Worm (Caenorhabditis elegans) whole organism, L3 larva: ENCODE results near the gene pmt-1.

Experiments used
- ZK546.5 ChIP-seq: sonication (generic microtip); optimal IDR thresholded peaks from 2 replicates; lab custom pipeline; 2017; ENCODE audit warnings: missing biosample characterization, missing genetic modification characterization
- daf-12 ChIP-seq: fragments of 150-350 bp; optimal IDR thresholded peaks from 2 replicates; lab custom pipeline; 2014; ENCODE audit warnings: missing biosample characterization, missing genetic modification reagents, missing genetic modification characterization
- egl-27 ChIP-seq: sonication (generic microtip); optimal IDR thresholded peaks from 4 replicates; lab custom pipeline; 2017; ENCODE audit warnings: missing biosample characterization, missing genetic modification reagents, missing genetic modification characterization
- egl-5 ChIP-seq: fragments of 150-350 bp; optimal IDR thresholded peaks from 2 replicates; lab custom pipeline; 2017; ENCODE audit warnings: missing biosample characterization, missing genetic modification reagents, missing genetic modification characterization, inconsistent platforms
- elt-2 ChIP-seq: sonication (generic microtip); optimal IDR thresholded peaks from 2 replicates; lab custom pipeline; 2016; ENCODE audit warnings: missing genetic modification reagents, mild to moderate bottlenecking, missing genetic modification characterization, missing compliant biosample characterization
- eor-1 ChIP-seq, 2 experiments: fragments of 150-350 bp; optimal IDR thresholded peaks; 2 replicates each; lab custom pipeline; 2014 to 2018; ENCODE audit warnings: missing biosample characterization in 2 of 2, missing genetic modification characterization in 2 of 2
- fkh-10 ChIP-seq: sonication (generic microtip); optimal IDR thresholded peaks from 2 replicates; lab custom pipeline; 2017; ENCODE audit warnings: missing biosample characterization, missing genetic modification reagents, missing genetic modification characterization
- fkh-2 ChIP-seq: fragments of 150-350 bp; optimal IDR thresholded peaks from 2 replicates; lab custom pipeline; 2014; ENCODE audit warnings: missing biosample characterization, missing genetic modification reagents, missing genetic modification characterization
- fos-1 ChIP-seq: fragments of 150-350 bp; optimal IDR thresholded peaks from 2 replicates; lab custom pipeline; 2014; ENCODE audit warnings: missing biosample characterization, missing genetic modification characterization
- hmg-11 ChIP-seq: sonication (generic microtip); optimal IDR thresholded peaks from 2 replicates; lab custom pipeline; 2016; ENCODE audit warnings: missing genetic modification characterization, missing compliant biosample characterization
- lin-15B ChIP-seq: fragments of 150-350 bp; optimal IDR thresholded peaks from 2 replicates; lab custom pipeline; 2014; ENCODE audit warnings: missing biosample characterization, missing genetic modification characterization
- lin-39 ChIP-seq: fragments of 150-350 bp; optimal IDR thresholded peaks from 2 replicates; lab custom pipeline; 2018; ENCODE audit warnings: missing biosample characterization, missing genetic modification reagents, missing genetic modification characterization
- lsy-12 ChIP-seq: sonication (generic microtip); optimal IDR thresholded peaks from 2 replicates; lab custom pipeline; 2016; ENCODE audit warnings: mild to moderate bottlenecking, missing genetic modification characterization, missing compliant biosample characterization
- nfya-1 ChIP-seq: sonication (generic microtip); optimal IDR thresholded peaks from 2 replicates; lab custom pipeline; 2017; ENCODE audit warnings: missing genetic modification characterization, mild to moderate bottlenecking, missing compliant biosample characterization, antibody characterized with exemption, moderate library complexity; ENCODE audit not compliant: insufficient read depth
- nhr-23 ChIP-seq: fragments of 150-350 bp; optimal IDR thresholded peaks from 2 replicates; lab custom pipeline; 2014; ENCODE audit warnings: missing biosample characterization, missing genetic modification reagents, missing genetic modification characterization
- nhr-237 ChIP-seq: fragments of 150-350 bp; optimal IDR thresholded peaks from 2 replicates; lab custom pipeline; 2014; ENCODE audit warnings: missing biosample characterization, missing genetic modification characterization
- nhr-25 ChIP-seq: sonication (generic microtip); optimal IDR thresholded peaks from 2 replicates; lab custom pipeline; 2017; ENCODE audit warnings: missing biosample characterization, missing genetic modification characterization
- nhr-28 ChIP-seq: fragments of 150-350 bp; optimal IDR thresholded peaks from 2 replicates; lab custom pipeline; 2014; ENCODE audit warnings: missing biosample characterization, missing genetic modification characterization
- nhr-76 ChIP-seq: fragments of 150-350 bp; sonication (generic microtip); optimal IDR thresholded peaks from 5 replicates; lab custom pipeline; 2014; ENCODE audit warnings: missing biosample characterization, missing genetic modification characterization
- pha-4 ChIP-seq: fragments of 150-350 bp; optimal IDR thresholded peaks from 2 replicates; lab custom pipeline; 2014; ENCODE audit warnings: missing biosample characterization, missing genetic modification reagents, missing genetic modification characterization
- pqm-1 ChIP-seq: fragments of 150-350 bp; optimal IDR thresholded peaks from 2 replicates; lab custom pipeline; 2017; ENCODE audit warnings: missing biosample characterization, missing genetic modification characterization, inconsistent platforms
- sea-2 ChIP-seq: fragments of 150-350 bp; sonication (generic microtip); optimal IDR thresholded peaks from 4 replicates; lab custom pipeline; 2014; ENCODE audit warnings: missing biosample characterization, missing genetic modification reagents, missing genetic modification characterization
- skn-1 ChIP-seq: fragments of 150-350 bp; optimal IDR thresholded peaks from 2 replicates; lab custom pipeline; 2014; ENCODE audit warnings: missing biosample characterization, missing genetic modification characterization
- snpc-4 ChIP-seq: fragments of 150-350 bp; optimal IDR thresholded peaks from 2 replicates; lab custom pipeline; 2014; ENCODE audit warnings: missing biosample characterization, missing genetic modification characterization
- unc-39 ChIP-seq: sonication (generic microtip); optimal IDR thresholded peaks from 4 replicates; lab custom pipeline; 2017; ENCODE audit warnings: missing biosample characterization, missing genetic modification characterization
- unc-62 ChIP-seq: fragments of 150-350 bp; sonication (generic microtip); optimal IDR thresholded peaks from 4 replicates; lab custom pipeline; 2014; ENCODE audit warnings: missing biosample characterization, missing genetic modification reagents, missing genetic modification characterization
- zag-1 ChIP-seq: fragments of 150-350 bp; optimal IDR thresholded peaks from 2 replicates; lab custom pipeline; 2014; ENCODE audit warnings: missing biosample characterization, missing genetic modification characterization
- ztf-11 ChIP-seq: fragments of 150-350 bp; optimal IDR thresholded peaks from 2 replicates; lab custom pipeline; 2014; ENCODE audit warnings: missing biosample characterization, missing genetic modification characterization
- ztf-4 ChIP-seq: fragments of 150-350 bp; optimal IDR thresholded peaks from 2 replicates; lab custom pipeline; 2014; ENCODE audit warnings: missing biosample characterization, missing genetic modification characterization

The pmt-1 gene

DNA sequence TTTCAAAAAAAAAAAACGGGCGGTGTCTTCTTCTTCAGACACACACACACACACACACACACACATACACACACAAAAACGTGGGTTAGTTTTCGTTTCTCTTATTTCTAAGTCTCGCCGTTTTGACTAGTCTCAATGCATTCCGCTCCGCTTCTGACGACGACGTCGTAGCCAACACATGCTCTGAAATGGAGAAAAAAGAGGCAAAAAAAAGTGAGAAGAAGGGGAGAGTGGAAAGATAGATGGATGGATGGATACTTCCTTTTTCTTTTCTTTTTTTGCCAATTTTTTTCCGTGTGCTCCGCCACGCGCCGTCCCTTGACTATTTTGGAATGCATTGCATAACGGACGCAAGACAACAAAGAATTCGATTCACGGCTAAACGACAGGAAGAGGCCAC lies 5.6 kb downstream of the pmt-1 start:
- TF ChIP-seq egl-27 (tag; lab: Kevin White, UChicago) (no peak), lin-39 (peak; percentile 63), hmg-11 (tag; lab: Kevin White, UChicago) (peak; percentile 30), fkh-10 (GFP tag; lab: Kevin White, UChicago) (peak; percentile 57), nfya-1 (tag; lab: Kevin White, UChicago) (peak; percentile 57)

DNA sequence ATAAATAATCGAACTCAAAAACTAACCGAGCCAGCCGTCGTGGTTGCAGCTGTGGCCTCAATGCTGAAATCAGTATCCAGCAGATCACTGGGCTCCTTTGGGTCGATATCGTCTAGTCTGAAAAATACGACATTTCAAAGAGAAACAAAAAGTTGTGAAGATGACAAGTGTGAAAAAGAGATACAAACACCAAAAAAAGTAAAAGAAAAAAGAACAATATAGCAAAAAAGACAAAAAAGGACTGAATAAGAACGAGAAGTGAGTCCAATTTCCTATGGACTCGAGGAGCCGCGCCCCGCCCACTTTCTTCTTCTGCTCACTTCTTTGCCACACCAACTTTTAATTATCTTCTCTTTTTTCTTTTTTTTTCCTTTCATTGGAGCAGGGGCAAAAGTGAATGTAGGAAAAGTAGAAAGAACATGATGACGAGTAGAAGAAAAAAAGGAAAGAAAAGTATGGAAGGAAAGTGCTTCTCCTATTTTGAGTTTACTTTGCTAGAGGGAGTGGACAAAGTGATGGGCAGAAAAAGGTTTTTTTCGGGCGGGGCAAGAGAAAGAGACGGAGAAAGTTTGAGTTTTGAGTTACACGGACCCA lies 10.5 kb downstream of the pmt-1 start, which contains the start of gene drn-1:
Gene drn-1, minus strand, starts transcription at position 117 of the 594 bp plus-strand sequence.
- TF ChIP-seq nfya-1 (tag; lab: Kevin White, UChicago) (peak; percentile 43), snpc-4 (tag; lab: Kevin White, UChicago) (no peak), fkh-10 (GFP tag; lab: Kevin White, UChicago) (peak; percentile 71), pha-4 (tag; lab: Kevin White, UChicago) (no peak), sea-2 (GFP tag; lab: Kevin White, UChicago) (no peak), eor-1 (tag; optimal IDR thresholded peaks at IDR 0.05; lab: Kevin White, UChicago) (no peak), hmg-11 (tag; lab: Kevin White, UChicago) (peak; percentile 23)

DNA sequence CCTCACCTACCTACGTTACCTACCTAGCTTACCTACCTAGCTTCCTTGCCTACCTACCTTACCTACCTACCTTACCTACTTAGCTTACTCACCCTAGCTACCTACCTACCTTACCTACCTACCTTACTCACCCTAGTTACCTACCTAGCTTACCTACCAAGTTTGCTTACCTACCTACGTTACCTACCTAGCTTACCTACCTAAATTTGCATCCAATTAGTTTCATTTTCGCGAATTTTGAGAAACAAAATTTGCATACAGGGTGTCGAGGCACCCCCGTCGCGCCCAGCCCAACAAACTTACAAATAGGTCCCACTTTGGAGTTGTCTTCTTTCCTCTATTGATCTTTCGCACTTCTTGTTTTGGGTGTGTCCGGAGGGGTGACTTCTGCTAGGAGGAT lies 13.3 kb downstream of the pmt-1 start:
- TF ChIP-seq daf-12 (tag; lab: Kevin White, UChicago), result no peak
- no peak for TF ChIP-seq lin-15B (tag; lab: Kevin White, UChicago)
- TF ChIP-seq lsy-12 (tag; lab: Kevin White, UChicago), result no peak
- TF ChIP-seq, all 47 proteins: peak for 0

DNA sequence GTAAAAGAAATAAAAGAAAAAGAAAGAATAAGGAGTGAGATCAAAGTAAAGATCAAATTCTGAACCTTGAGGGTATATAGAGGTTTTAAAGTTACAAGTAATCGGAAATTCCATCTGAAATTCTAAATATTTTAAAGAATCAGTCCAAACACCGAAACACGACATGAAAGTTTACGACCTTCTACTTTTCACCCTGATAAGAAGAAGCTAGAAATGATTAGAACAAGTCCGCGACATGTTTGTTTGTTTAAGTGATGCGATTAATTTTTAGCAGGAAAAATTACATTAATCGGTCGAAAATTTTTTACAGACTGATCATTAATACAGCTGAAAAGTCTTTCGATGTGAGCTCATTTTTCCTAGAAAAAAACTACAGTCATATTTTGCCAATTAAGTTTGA lies 17.7 kb downstream of the pmt-1 start:
- TF ChIP-seq elt-2 (tag; lab: Kevin White, UChicago), result peak; percentile 68
- no peak for TF ChIP-seq ztf-4 (tag; lab: Kevin White, UChicago)
- TF ChIP-seq pqm-1 (tag; lab: Kevin White, UChicago), result peak; percentile 29

DNA sequence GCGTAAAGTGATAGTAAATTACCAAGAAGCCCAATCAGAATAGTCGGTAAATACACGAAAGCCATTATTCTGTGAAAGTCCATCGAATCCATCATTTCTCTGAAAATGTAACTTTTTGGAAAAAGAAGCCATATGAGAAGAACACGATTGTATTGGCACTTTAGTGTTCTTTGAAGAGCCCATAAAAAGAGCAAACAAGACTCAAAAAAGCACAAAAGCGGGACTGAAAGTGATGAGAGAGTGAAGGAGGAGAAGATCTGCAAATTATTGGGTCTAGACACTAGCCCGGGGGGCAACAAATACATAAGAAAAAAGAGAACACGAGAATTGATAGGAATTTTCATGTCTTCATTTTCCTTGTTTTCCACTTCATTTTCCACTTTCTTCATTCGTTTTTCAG lies 26.9 kb downstream of the pmt-1 start, which contains the start of gene frpr-4:
Gene frpr-4, minus strand, starts transcription at position 101 of the 400 bp plus-strand sequence.
- TF ChIP-seq egl-5 (tag; lab: Kevin White, UChicago) (no peak), ztf-4 (tag; lab: Kevin White, UChicago) (no peak), unc-62 (GFP tag; lab: Kevin White, UChicago) (no peak), elt-2 (tag; lab: Kevin White, UChicago) (no peak), ZK546.5 (tag; lab: Kevin White, UChicago) (no peak), nhr-28 (tag; lab: Kevin White, UChicago) (no peak), nfya-1 (tag; lab: Kevin White, UChicago) (no peak), skn-1 (tag; lab: Kevin White, UChicago) (no peak), ztf-11 (tag; lab: Kevin White, UChicago) (no peak), fos-1 (tag; lab: Kevin White, UChicago) (no peak), hmg-11 (tag; lab: Kevin White, UChicago) (no peak), fkh-10 (GFP tag; lab: Kevin White, UChicago) (no peak), daf-12 (tag; lab: Kevin White, UChicago) (no peak), nhr-237 (tag; lab: Kevin White, UChicago) (no peak), fkh-2 (tag; lab: Kevin White, UChicago) (no peak), nhr-25 (tag; lab: Kevin White, UChicago) (no peak), zag-1 (tag; lab: Kevin White, UChicago) (no peak), nhr-23 (tag; lab: Kevin White, UChicago) (no peak), nhr-76 (tag; lab: Kevin White, UChicago) (no peak), lin-39 (no peak)

DNA sequence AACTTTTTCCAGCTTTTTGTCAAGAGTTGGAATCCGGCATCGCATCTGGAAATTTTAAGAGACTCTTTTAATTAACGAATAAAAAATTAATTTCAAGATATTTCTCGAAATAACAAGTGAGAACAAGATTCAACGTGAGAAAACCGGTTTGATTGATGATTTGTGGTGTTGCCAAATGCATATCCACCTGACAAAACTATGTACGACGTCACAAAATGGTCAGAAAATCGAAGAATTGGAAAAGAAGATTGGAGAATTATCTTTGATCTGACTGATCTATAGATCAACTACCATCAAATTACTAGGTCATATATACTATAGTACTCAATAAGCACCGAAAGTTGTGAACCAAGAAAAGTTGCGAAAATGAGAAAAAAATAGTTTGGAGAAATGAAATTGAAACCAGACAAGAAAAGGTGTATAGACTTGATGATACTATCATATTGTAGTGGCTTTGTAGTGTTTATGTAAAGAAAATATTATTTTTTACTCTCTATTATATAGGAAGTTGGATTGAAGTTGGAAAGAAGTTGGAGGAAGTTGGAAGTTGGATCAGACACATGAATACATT lies 35.4 kb downstream of the pmt-1 start, which contains the start of gene ptr-6:
Gene ptr-6, minus strand, starts transcription at position 47 of the 571 bp plus-strand sequence.
- TF ChIP-seq nhr-25 (tag; lab: Kevin White, UChicago), result peak; percentile 37
- no peak for TF ChIP-seq unc-39 (tag; lab: Kevin White, UChicago)
- peak; percentile 28 for TF ChIP-seq nhr-23 (tag; lab: Kevin White, UChicago)
